Worm (Caenorhabditis elegans) whole organism, late embryonic: Measurements from ENCODE around the gene F36H9.2.

Source experiments
- Y22D7AL.16 ChIP-seq: sonication (generic microtip); optimal IDR thresholded peaks from 2 replicates; lab custom pipeline; 2016; ENCODE audit warnings: missing genetic modification characterization, missing compliant biosample characterization
- ceh-24 ChIP-seq: sonication (generic microtip); optimal IDR thresholded peaks from 2 replicates; lab custom pipeline; 2016; ENCODE audit warnings: mild to moderate bottlenecking, missing genetic modification characterization, missing compliant biosample characterization
- dmd-4 ChIP-seq: sonication (generic microtip); optimal IDR thresholded peaks from 2 replicates; lab custom pipeline; 2016; ENCODE audit warnings: borderline replicate concordance, missing genetic modification characterization, missing compliant biosample characterization
- eyg-1 ChIP-seq: sonication (generic microtip); optimal IDR thresholded peaks from 2 replicates; lab custom pipeline; 2016; ENCODE audit warnings: missing genotype, missing genetic modification characterization, missing compliant biosample characterization
- fkh-10 ChIP-seq: fragments of 150-350 bp; optimal IDR thresholded peaks from 2 replicates; lab custom pipeline; 2014; ENCODE audit warnings: missing biosample characterization, missing genetic modification reagents, missing genetic modification characterization
- hlh-8 ChIP-seq: sonication (generic microtip); optimal IDR thresholded peaks from 2 replicates; lab custom pipeline; 2016; ENCODE audit warnings: missing genotype, missing genetic modification characterization, missing compliant biosample characterization
- nhr-11 ChIP-seq: fragments of 150-350 bp; optimal IDR thresholded peaks from 2 replicates; lab custom pipeline; 2014; ENCODE audit warnings: missing biosample characterization, missing genetic modification characterization
- sox-2 ChIP-seq: fragments of 200-800 bp; sonication (Bioruptor generic); IDR thresholded peaks from 2 replicates; pipeline ENCODE4 v1.3.6; 2022; ENCODE audit warnings: missing genetic modification reagents, missing genetic modification characterization, missing compliant biosample characterization
- unc-55 ChIP-seq: sonication (generic microtip); optimal IDR thresholded peaks from 2 replicates; lab custom pipeline; 2017; ENCODE audit warnings: missing biosample characterization, missing genetic modification reagents, missing genetic modification characterization

- TF ChIP-seq nhr-11 (tag; lab: Kevin White, UChicago), result no peak
- TF ChIP-seq eyg-1 (tag; lab: Kevin White, UChicago), result no peak
- TF ChIP-seq unc-55 (GFP tag; lab: Kevin White, UChicago), result no peak
- TF ChIP-seq hlh-8, result no peak
- no peak for TF ChIP-seq sox-2 (GFP tag; lab: Robert Waterston, UW)
- no peak for TF ChIP-seq fkh-10
- TF ChIP-seq dmd-4, result no peak
- no peak for TF ChIP-seq ceh-24 (tag; lab: Kevin White, UChicago)
- TF ChIP-seq Y22D7AL.16 (tag; lab: Kevin White, UChicago), result no peak
Measured at ce11 chrV:1824528-1824927, 36.3 kb downstream of the F36H9.2 start.
